Fruit fly (Drosophila melanogaster): ENCODE measurements around the gene Hsp23.

Hsp23 gene

dm6 chr3L:9429665-9430607 is 48.3 kb downstream of the Hsp23 start, which contains the start of the genes RpS17 and MTF-1 (continued):
- TF ChIP-seq CG15601 (tag; optimal IDR thresholded peaks at IDR 0.05) (peak; percentile 63), gem (tag; optimal IDR thresholded peaks at IDR 0.05) (peak; percentile 35), CG10565 (GFP tag; optimal IDR thresholded peaks at IDR 0.05) (no peak), CG16815 (GFP tag; optimal IDR thresholded peaks at IDR 0.05) (no peak), Fer1 (GFP tag; optimal IDR thresholded peaks at IDR 0.05) (peak; percentile 61), chinmo (GFP tag; IDR thresholded peaks at IDR 0.05; ENCODE audit: partially characterized antibody) (no peak), Dp (GFP tag; optimal IDR thresholded peaks at IDR 0.05) (peak; percentile 39), kah (GFP tag; optimal IDR thresholded peaks at IDR 0.05) (peak; percentile 57), CG7556 (GFP tag; optimal IDR thresholded peaks at IDR 0.05) (peak; percentile 22), hkb (optimal IDR thresholded peaks at IDR 0.05) (no peak), hkb (GFP tag; IDR thresholded peaks at IDR 0.05) (peak; percentile 50), sqz (GFP tag; optimal IDR thresholded peaks at IDR 0.05) (peak; percentile 40), chif (GFP tag; optimal IDR thresholded peaks at IDR 0.05) (peak in 1 of 2 experiments; percentile 24), CG14050 (GFP tag; IDR thresholded peaks at IDR 0.05) (peak; percentile 42; the same call in 2 of the 3 replicates), CG10267 (tag; optimal IDR thresholded peaks at IDR 0.05) (peak; percentile 45), CG6654 (GFP tag; optimal IDR thresholded peaks at IDR 0.05) (no peak), gsb (GFP tag; IDR thresholded peaks at IDR 0.05) (no peak), CG4328 (GFP tag; optimal IDR thresholded peaks at IDR 0.05) (peak; percentile 63), Atf6 (GFP tag; IDR thresholded peaks at IDR 0.05) (no peak), pnt (GFP tag; optimal IDR thresholded peaks at IDR 0.05) (no peak), wdn (GFP tag; IDR thresholded peaks at IDR 0.05) (0 out of 2 replicates have a peak, but pooled peaks have one; percentile 11), slbo (GFP tag; IDR thresholded peaks at IDR 0.05) (peak; percentile 53), CG13296 (GFP tag; optimal IDR thresholded peaks at IDR 0.05) (peak; percentile 58), dysf (GFP tag; IDR thresholded peaks at IDR 0.05) (0 out of 3 replicates have a peak, but pooled peaks have one; percentile 32), abd-A (tag; optimal IDR thresholded peaks at IDR 0.05) (no peak), zfh1 (GFP tag; IDR thresholded peaks at IDR 0.05) (peak; percentile 68; the same call in 2 of the 3 replicates), salm (tag; optimal IDR thresholded peaks at IDR 0.05) (peak; percentile 62), fd64A (GFP tag; optimal IDR thresholded peaks at IDR 0.05) (peak; percentile 21), cg (GFP tag; optimal IDR thresholded peaks at IDR 0.05) (peak; percentile 14), Vsx1 (GFP tag; optimal IDR thresholded peaks at IDR 0.05) (peak; percentile 51), tll (GFP tag; optimal IDR thresholded peaks at IDR 0.05) (no peak), CG15479 (GFP tag; optimal IDR thresholded peaks at IDR 0.05) (no peak), dmrt99B (tag; optimal IDR thresholded peaks at IDR 0.05) (peak; percentile 19), shn (GFP tag; optimal IDR thresholded peaks at IDR 0.05) (peak; percentile 2), Lhr (GFP tag; optimal IDR thresholded peaks at IDR 0.05) (peak; percentile 72), CG32532 (GFP tag; IDR thresholded peaks at IDR 0.05) (peak; percentile 66), gsb-n (tag; optimal IDR thresholded peaks at IDR 0.05) (peak; percentile 38), ara (GFP tag; IDR thresholded peaks at IDR 0.05) (no peak), kay (GFP tag; optimal IDR thresholded peaks at IDR 0.05) (no peak), CG3847 (GFP tag; IDR thresholded peaks at IDR 0.05) (peak; percentile 34; the same call in 1 of the 2 replicates), lilli (GFP tag; optimal IDR thresholded peaks at IDR 0.05) (no peak), MTF-1 (GFP tag; optimal IDR thresholded peaks at IDR 0.05; ENCODE audit: borderline replicate concordance) (peak; percentile 93), NK7.1 (GFP tag; optimal IDR thresholded peaks at IDR 0.05) (no peak), chn (GFP tag; optimal IDR thresholded peaks at IDR 0.05) (no peak), CG8281 (tag; optimal IDR thresholded peaks at IDR 0.05) (no peak), CG1529 (GFP tag; optimal IDR thresholded peaks at IDR 0.05) (peak; percentile 51), CG4424 (GFP tag; optimal IDR thresholded peaks at IDR 0.05) (peak; percentile 18), CoRest (tag; optimal IDR thresholded peaks at IDR 0.05) (peak; percentile 31)

Data from whole organism, embryonic.